Fruit fly (Drosophila melanogaster) whole organism, embryonic: ENCODE measurements around the gene CG31807.

Source experiments
- CG1024 ChIP-seq: fragments of 200-800 bp; sonication (Bioruptor generic); IDR thresholded peaks from 2 replicates; pipeline ENCODE4 v1.3.6; 2022; ENCODE audit warnings: missing biosample characterization, missing genetic modification characterization
- CG11085 ChIP-seq: fragments of 200-800 bp; sonication (Bioruptor generic); IDR thresholded peaks from 2 replicates; pipeline ENCODE4 v1.3.6; 2022; ENCODE audit warnings: missing biosample characterization, missing genetic modification characterization
- CG11504 ChIP-seq: fragments of 200-800 bp; sonication (Bioruptor generic); optimal IDR thresholded peaks from 3 replicates; lab custom pipeline; 2019; ENCODE audit warnings: missing biosample characterization, mild to moderate bottlenecking, missing genetic modification characterization, moderate library complexity
- CG12219 ChIP-seq: fragments of 200-800 bp; sonication (Bioruptor generic); optimal IDR thresholded peaks from 3 replicates; lab custom pipeline; 2018; ENCODE audit warnings: missing biosample characterization, mild to moderate bottlenecking, missing genetic modification characterization
- CG12744 ChIP-seq: fragments of 200-800 bp; sonication (Bioruptor generic); optimal IDR thresholded peaks from 2 replicates; lab custom pipeline; 2016; ENCODE audit warnings: missing biosample characterization, missing genetic modification characterization
- CG12942 ChIP-seq: fragments of 200-800 bp; sonication (Bioruptor generic); optimal IDR thresholded peaks from 3 replicates; lab custom pipeline; 2016; ENCODE audit warnings: missing biosample characterization, missing genetic modification characterization
- CG13287 ChIP-seq: fragments of 200-800 bp; sonication (Bioruptor generic); IDR thresholded peaks from 2 replicates; pipeline ENCODE4 v1.3.6; 2022; ENCODE audit warnings: missing biosample characterization, missing genetic modification characterization; ENCODE audit not compliant: partially characterized antibody
- CG13424 ChIP-seq: fragments of 200-800 bp; sonication (Bioruptor generic); optimal IDR thresholded peaks from 2 replicates; lab custom pipeline; 2019; ENCODE audit warnings: missing biosample characterization, mild to moderate bottlenecking, missing genetic modification characterization, moderate library complexity
- CG1647 ChIP-seq: fragments of 200-800 bp; sonication (Bioruptor generic); optimal IDR thresholded peaks from 3 replicates; lab custom pipeline; 2016; ENCODE audit warnings: missing biosample characterization, missing genetic modification characterization
- CG31224 ChIP-seq: fragments of 200-800 bp; sonication (Bioruptor generic); IDR thresholded peaks from 2 replicates; pipeline ENCODE4 v1.3.6; 2022; ENCODE audit warnings: missing biosample characterization, missing genetic modification characterization
- CG3163 ChIP-seq: fragments of 200-800 bp; sonication (Bioruptor generic); optimal IDR thresholded peaks from 3 replicates; lab custom pipeline; 2016; ENCODE audit warnings: missing biosample characterization, missing genetic modification characterization
- CG32532 ChIP-seq: fragments of 200-800 bp; sonication (Bioruptor generic); IDR thresholded peaks from 2 replicates; pipeline ENCODE4 v1.3.6; 2022; ENCODE audit warnings: missing biosample characterization, missing genetic modification characterization
- CG42726 ChIP-seq: fragments of 200-800 bp; sonication (Bioruptor generic); IDR thresholded peaks from 2 replicates; pipeline ENCODE4 v1.3.6; 2022; ENCODE audit warnings: missing biosample characterization, missing genetic modification characterization; ENCODE audit not compliant: partially characterized antibody
- CG4617 ChIP-seq: fragments of 200-800 bp; sonication (Bioruptor generic); optimal IDR thresholded peaks from 3 replicates; lab custom pipeline; 2016; ENCODE audit warnings: missing biosample characterization, missing genetic modification characterization, borderline replicate concordance
- CG5180 ChIP-seq: fragments of 200-800 bp; sonication (Bioruptor generic); optimal IDR thresholded peaks from 3 replicates; lab custom pipeline; 2017; ENCODE audit warnings: missing biosample characterization, missing genetic modification characterization, mild to moderate bottlenecking, moderate library complexity, missing genetic modification reagents
- CG6254 ChIP-seq: fragments of 200-800 bp; sonication (Bioruptor generic); optimal IDR thresholded peaks from 3 replicates; lab custom pipeline; 2017; ENCODE audit warnings: mild to moderate bottlenecking, missing biosample characterization, missing genetic modification reagents, missing genetic modification characterization
- CG6272 ChIP-seq: fragments of 200-800 bp; sonication (Bioruptor generic); IDR thresholded peaks from 2 replicates; pipeline ENCODE4 v1.3.6; 2022; ENCODE audit warnings: missing biosample characterization, missing genetic modification characterization
- CG6683 ChIP-seq: fragments of 200-800 bp; sonication (Bioruptor generic); optimal IDR thresholded peaks from 2 replicates; lab custom pipeline; 2017; ENCODE audit warnings: missing biosample characterization, mild to moderate bottlenecking, missing genetic modification characterization, missing genetic modification reagents
- CG7357 ChIP-seq: fragments of 200-800 bp; sonication (Bioruptor generic); IDR thresholded peaks from 3 replicates; pipeline ENCODE4 v1.3.6; 2022; ENCODE audit warnings: missing biosample characterization, missing genetic modification characterization
- CrebB ChIP-seq: fragments of 200-800 bp; sonication (Bioruptor generic); optimal IDR thresholded peaks from 3 replicates; lab custom pipeline; 2018; ENCODE audit warnings: missing biosample characterization, mild to moderate bottlenecking, missing genetic modification characterization
- Dad ChIP-seq: fragments of 200-800 bp; sonication (Bioruptor generic); optimal IDR thresholded peaks from 3 replicates; lab custom pipeline; 2016; ENCODE audit warnings: missing biosample characterization, missing genetic modification characterization
- Deaf1 ChIP-seq: fragments of 200-800 bp; optimal IDR thresholded peaks from 3 replicates; lab custom pipeline; 2019; ENCODE audit warnings: missing biosample characterization, mild to moderate bottlenecking, missing genetic modification characterization, moderate library complexity
- Dek ChIP-seq: fragments of 200-800 bp; sonication (Bioruptor generic); optimal IDR thresholded peaks from 3 replicates; lab custom pipeline; 2019; ENCODE audit warnings: missing biosample characterization, mild to moderate bottlenecking, missing genetic modification characterization, moderate library complexity
- ERR ChIP-seq: fragments of 200-800 bp; sonication (Bioruptor generic); optimal IDR thresholded peaks from 2 replicates; lab custom pipeline; 2016; ENCODE audit warnings: missing biosample characterization, missing genetic modification characterization
- Eip74EF ChIP-seq, 2 experiments: fragments of 200-800 bp in 1 of 2; fragments of >200 bp in 1 of 2; sonication (Bioruptor generic) in 1 of 2; optimal IDR thresholded peaks; 2 replicates each; lab custom pipeline; 2017 to 2019; ENCODE audit warnings: missing biosample characterization in 2 of 2, missing genetic modification characterization in 2 of 2, mild to moderate bottlenecking in 1 of 2, moderate library complexity in 1 of 2
- GATAe ChIP-seq: fragments of 200-800 bp; sonication (Bioruptor generic); conservative IDR thresholded peaks from 2 replicates; pipeline ENCODE4 v1.3.6; 2022; ENCODE audit warnings: missing biosample characterization, missing genetic modification characterization
- Hsf ChIP-seq: fragments of 200-800 bp; sonication (Bioruptor generic); optimal IDR thresholded peaks from 3 replicates; lab custom pipeline; 2016; ENCODE audit warnings: missing biosample characterization, missing genetic modification characterization
- Lpt ChIP-seq: fragments of >200 bp; optimal IDR thresholded peaks from 2 replicates; lab custom pipeline; 2018; ENCODE audit warnings: missing biosample characterization, missing genetic modification characterization
- Neu2 ChIP-seq: fragments of 200-800 bp; sonication (Bioruptor generic); optimal IDR thresholded peaks from 3 replicates; lab custom pipeline; 2016; ENCODE audit warnings: missing biosample characterization, missing genetic modification characterization, borderline replicate concordance
- Sry-β ChIP-seq: fragments of 200-800 bp; sonication (Bioruptor generic); optimal IDR thresholded peaks from 2 replicates; lab custom pipeline; 2018; ENCODE audit warnings: missing biosample characterization, mild to moderate bottlenecking, missing genetic modification characterization, moderate library complexity
- Xrp1 ChIP-seq: fragments of 200-800 bp; sonication (Bioruptor generic); IDR thresholded peaks from 2 replicates; pipeline ENCODE4 v1.3.6; 2022; ENCODE audit warnings: missing biosample characterization, missing genetic modification characterization
- ac ChIP-seq: fragments of 200-800 bp; sonication (Bioruptor generic); optimal IDR thresholded peaks from 3 replicates; lab custom pipeline; 2017; ENCODE audit warnings: missing biosample characterization, mild to moderate bottlenecking, missing genetic modification characterization
- bbx ChIP-seq: fragments of 200-800 bp; sonication (Bioruptor generic); IDR thresholded peaks from 2 replicates; pipeline ENCODE4 v1.3.6; 2022; ENCODE audit warnings: missing biosample characterization, missing genetic modification characterization; ENCODE audit not compliant: partially characterized antibody
- eyg ChIP-seq: fragments of 200-800 bp; sonication (Bioruptor generic); optimal IDR thresholded peaks from 3 replicates; lab custom pipeline; 2016; ENCODE audit warnings: missing biosample characterization, missing genetic modification characterization
- ind ChIP-seq: fragments of 200-800 bp; sonication (Bioruptor generic); optimal IDR thresholded peaks from 3 replicates; lab custom pipeline; 2016; ENCODE audit warnings: missing biosample characterization, missing genetic modification characterization
- insv ChIP-seq, 2 experiments: fragments of 200-800 bp; sonication (Bioruptor generic); optimal IDR thresholded peaks; 3 replicates each; lab custom pipeline; 2016 to 2018; ENCODE audit warnings: missing biosample characterization in 2 of 2, missing genetic modification characterization in 2 of 2
- kah ChIP-seq: fragments of 200-800 bp; sonication (Bioruptor generic); optimal IDR thresholded peaks from 2 replicates; lab custom pipeline; 2018; ENCODE audit warnings: missing biosample characterization, mild to moderate bottlenecking, missing genetic modification characterization
- lab ChIP-seq: fragments of 200-800 bp; sonication (Bioruptor generic); optimal IDR thresholded peaks from 3 replicates; lab custom pipeline; 2017; ENCODE audit warnings: missing biosample characterization, missing genetic modification characterization, mild to moderate bottlenecking, moderate library complexity, missing genetic modification reagents
- lola ChIP-seq, 3 experiments: fragments of >200 bp in 2 of 3; fragments of 200-800 bp in 1 of 3; sonication (Bioruptor generic) in 1 of 3; optimal IDR thresholded peaks; 2 replicates each; lab custom pipeline; 2017 to 2019; ENCODE audit warnings: missing biosample characterization in 3 of 3, missing genetic modification characterization in 3 of 3, mild to moderate bottlenecking in 1 of 3, moderate library complexity in 1 of 3
- odd ChIP-seq: fragments of 200-800 bp; sonication (Bioruptor generic); optimal IDR thresholded peaks from 2 replicates; lab custom pipeline; 2017; ENCODE audit warnings: missing biosample characterization, mild to moderate bottlenecking, missing genetic modification characterization
- otp ChIP-seq: fragments of 200-800 bp; sonication (Bioruptor generic); IDR thresholded peaks from 3 replicates; pipeline ENCODE4, ENCODE4 v1.3.6; 2022; ENCODE audit warnings: missing biosample characterization, missing genetic modification characterization
- prd ChIP-seq, 3 experiments: fragments of >200 bp in 2 of 3; fragments of 200-800 bp in 1 of 3; sonication (Bioruptor generic) in 1 of 3; optimal IDR thresholded peaks in 2 of 3; IDR thresholded peaks in 1 of 3; 2 replicates in 2 of 3; 3 replicates in 1 of 3; pipeline versions ENCODE4 v1.3.6 to Lab custom; 2017 to 2022; ENCODE audit warnings: missing biosample characterization in 1 of 3, missing genetic modification characterization in 1 of 3
- ro ChIP-seq: fragments of 200-800 bp; sonication (Bioruptor generic); IDR thresholded peaks from 2 replicates; pipeline ENCODE4 v1.3.6; 2022; ENCODE audit warnings: missing biosample characterization, missing genetic modification characterization
- sima ChIP-seq: fragments of 200-800 bp; sonication (Bioruptor generic); optimal IDR thresholded peaks from 2 replicates; lab custom pipeline; 2016; ENCODE audit warnings: missing biosample characterization, missing genetic modification characterization
- tap ChIP-seq: fragments of 200-800 bp; optimal IDR thresholded peaks from 3 replicates; lab custom pipeline; 2019; ENCODE audit warnings: missing biosample characterization, mild to moderate bottlenecking, missing genetic modification characterization, moderate library complexity
- toy ChIP-seq: fragments of 200-800 bp; sonication (Bioruptor generic); IDR thresholded peaks from 2 replicates; pipeline ENCODE4 v1.3.6; 2022; ENCODE audit warnings: missing biosample characterization, missing genetic modification characterization
- trh ChIP-seq: fragments of 200-800 bp; sonication (Bioruptor generic); optimal IDR thresholded peaks from 2 replicates; lab custom pipeline; 2016; ENCODE audit warnings: missing biosample characterization, missing genetic modification characterization
- unc-4 ChIP-seq: fragments of 200-800 bp; sonication (Bioruptor generic); IDR thresholded peaks from 2 replicates; pipeline ENCODE4 v1.3.6; 2022; ENCODE audit warnings: missing biosample characterization, missing genetic modification characterization; ENCODE audit not compliant: partially characterized antibody
- z ChIP-seq: fragments of 200-800 bp; sonication (Bioruptor generic); IDR thresholded peaks from 3 replicates; pipeline ENCODE4 v1.3.6; 2022; ENCODE audit warnings: missing biosample characterization, missing genetic modification characterization
- zfh2 ChIP-seq: fragments of 200-800 bp; sonication (Bioruptor generic); optimal IDR thresholded peaks from 2 replicates; lab custom pipeline; 2016; ENCODE audit warnings: missing biosample characterization, missing genetic modification characterization

Gene CG31807

dm6 chr2L:16656692-16657109 is 27.1 kb downstream of the CG31807 start (continued):
- TF ChIP-seq lab (GFP tag; lab: Kevin White, UChicago), result no peak
- TF ChIP-seq CG6272 (GFP tag; lab: Robert Waterston, UW), result peak; percentile 81
- peak; percentile 36 for TF ChIP-seq zfh2 (GFP tag; lab: Kevin White, UChicago)
- TF ChIP-seq CG5180 (GFP tag; lab: Kevin White, UChicago), result no peak
- TF ChIP-seq ac (GFP tag; lab: Kevin White, UChicago), result no peak
- no peak for TF ChIP-seq ro
- TF ChIP-seq bbx (GFP tag; lab: Robert Waterston, UW), result no peak
- no peak for TF ChIP-seq toy
- no peak for TF ChIP-seq Deaf1
- peak; percentile 66 for TF ChIP-seq CG13424 (tag; lab: Kevin White, UChicago)
- TF ChIP-seq CG6254 (GFP tag; lab: Kevin White, UChicago), result no peak
- TF ChIP-seq CG31224, result peak; percentile 55
- TF ChIP-seq Neu2 (GFP tag; lab: Kevin White, UChicago), result no peak
- TF ChIP-seq CrebB (tag; lab: Kevin White, UChicago), result no peak
- TF ChIP-seq Dek, result peak; percentile 66
- TF ChIP-seq Lpt (GFP tag; lab: Kevin White, UChicago), result no peak
- TF ChIP-seq eyg (GFP tag; lab: Kevin White, UChicago), result no peak
- no peak for TF ChIP-seq tap (tag; lab: Kevin White, UChicago)
- TF ChIP-seq ind (GFP tag; lab: Kevin White, UChicago), result peak; percentile 62
- TF ChIP-seq CG12219, result no peak
- no peak for TF ChIP-seq CG3163
- TF ChIP-seq insv (GFP tag; optimal IDR thresholded peaks at IDR 0.05; lab: Kevin White, UChicago), result no peak
- peak; percentile 78 for TF ChIP-seq Xrp1 (GFP tag; lab: Robert Waterston, UW)
- TF ChIP-seq CG1647, result peak; percentile 34
- TF ChIP-seq CG4617 (GFP tag; lab: Kevin White, UChicago), result peak; percentile 44
- TF ChIP-seq trh (GFP tag; lab: Kevin White, UChicago), result no peak
- TF ChIP-seq CG6683 (GFP tag; lab: Kevin White, UChicago), result no peak
- TF ChIP-seq Hsf, result peak; percentile 69
- peak; percentile 74 for TF ChIP-seq CG32532 (GFP tag; lab: Robert Waterston, UW)
- TF ChIP-seq lola (GFP tag; optimal IDR thresholded peaks at IDR 0.05; lab: Kevin White, UChicago), result peak in 1 of 3 experiments; percentile 73
- no peak for TF ChIP-seq unc-4 (GFP tag; lab: Robert Waterston, UW)
- peak; percentile 36 for TF ChIP-seq CG12744 (GFP tag; lab: Kevin White, UChicago)
- peak; percentile 29 for TF ChIP-seq Dad (GFP tag; lab: Kevin White, UChicago)
- no peak for TF ChIP-seq CG11504 (tag; lab: Kevin White, UChicago)
- TF ChIP-seq otp (GFP tag; lab: Robert Waterston, UW), result peak; percentile 65; the same call in 2 of the 3 replicates
- TF ChIP-seq CG7357 (GFP tag; lab: Robert Waterston, UW), result peak; percentile 48; the same call in 2 of the 3 replicates
- TF ChIP-seq odd (GFP tag; lab: Kevin White, UChicago), result no peak
- TF ChIP-seq CG11085 (GFP tag; lab: Robert Waterston, UW), result peak; percentile 78
- peak; percentile 78 for TF ChIP-seq CG42726 (GFP tag; lab: Robert Waterston, UW)
- TF ChIP-seq ERR (GFP tag; lab: Kevin White, UChicago), result no peak
- no peak for TF ChIP-seq CG13287 (GFP tag; lab: Robert Waterston, UW)
- TF ChIP-seq prd (optimal IDR thresholded peaks at IDR 0.05; lab: Kevin White, UChicago), result no peak
- peak; percentile 90 for TF ChIP-seq prd (GFP tag; IDR thresholded peaks at IDR 0.05; lab: Robert Waterston, UW)
- 0 out of 2 replicates have a peak, but pooled peaks have one; percentile 10 for TF ChIP-seq CG1024 (GFP tag; lab: Robert Waterston, UW)
- no peak for TF ChIP-seq GATAe (GFP tag; lab: Robert Waterston, UW)
- no peak for TF ChIP-seq kah (GFP tag; lab: Kevin White, UChicago)
- TF ChIP-seq Sry-β (GFP tag; lab: Kevin White, UChicago), result peak; percentile 92
- no peak for TF ChIP-seq z (GFP tag; lab: Robert Waterston, UW)
- peak; percentile 26 for TF ChIP-seq CG12942 (GFP tag; lab: Kevin White, UChicago)
- no peak for TF ChIP-seq sima (GFP tag; lab: Kevin White, UChicago)
- no peak for TF ChIP-seq Eip74EF (GFP tag; optimal IDR thresholded peaks at IDR 0.05; lab: Kevin White, UChicago)
